Worm (Caenorhabditis elegans) whole organism, young adult: ENCODE data around the gene ZK1307.7.
A peak's percentile ranks its signal among the peaks of the same experiment; 100 is the strongest.

Experiments
- F33H1.4 ChIP-seq: fragments of 200-800 bp; sonication (Bioruptor generic); IDR thresholded peaks from 2 replicates; pipeline ENCODE4 v1.3.6; 2022; ENCODE audit warnings: missing genetic modification reagents, missing genetic modification characterization, missing compliant biosample characterization
- F57A8.1 ChIP-seq: fragments of 200-800 bp; sonication (Bioruptor generic); optimal IDR thresholded peaks from 2 replicates; lab custom pipeline; 2018; ENCODE audit warnings: mild to moderate bottlenecking, missing genetic modification characterization, moderate library complexity, missing compliant biosample characterization
- Y53G8AR.9 ChIP-seq: fragments of 200-800 bp; sonication (Bioruptor generic); conservative IDR thresholded peaks from 2 replicates; pipeline ENCODE4 v1.3.6; 2022; ENCODE audit warnings: missing genetic modification reagents, missing genetic modification characterization, missing compliant biosample characterization
- attf-5 ChIP-seq: fragments of 200-800 bp; sonication (Bioruptor generic); optimal IDR thresholded peaks from 2 replicates; lab custom pipeline; 2018; ENCODE audit warnings: mild to moderate bottlenecking, missing genetic modification characterization, missing compliant biosample characterization
- cebp-1 ChIP-seq, 2 experiments: fragments of 200-800 bp in 1 of 2; sonication (Bioruptor generic) in 1 of 2; sonication (generic microtip) in 1 of 2; IDR thresholded peaks in 1 of 2; optimal IDR thresholded peaks in 1 of 2; 2 replicates each; pipeline versions ENCODE4 v1.3.6 to Lab custom; 2017 to 2022; ENCODE audit warnings: missing compliant biosample characterization in 2 of 2, missing genetic modification characterization in 2 of 2, mild to moderate bottlenecking in 1 of 2, missing genetic modification reagents in 1 of 2, moderate library complexity in 1 of 2
- ceh-27 ChIP-seq: fragments of 200-800 bp; sonication (Bioruptor generic); optimal IDR thresholded peaks from 2 replicates; lab custom pipeline; 2018; ENCODE audit warnings: mild to moderate bottlenecking, missing genetic modification characterization, moderate library complexity, missing compliant biosample characterization
- ceh-79 ChIP-seq: sonication (generic microtip); optimal IDR thresholded peaks from 2 replicates; lab custom pipeline; 2017; ENCODE audit warnings: mild to moderate bottlenecking, missing genetic modification characterization, missing compliant biosample characterization
- chd-7 ChIP-seq: sonication (generic microtip); optimal IDR thresholded peaks from 2 replicates; lab custom pipeline; 2016; ENCODE audit warnings: mild to moderate bottlenecking, missing genetic modification characterization, moderate library complexity, missing compliant biosample characterization
- dox-1 ChIP-seq: fragments of 200-800 bp; sonication (Bioruptor generic); IDR thresholded peaks from 2 replicates; pipeline ENCODE4 v1.3.6; 2022; ENCODE audit warnings: missing genetic modification reagents, missing genetic modification characterization, missing compliant biosample characterization
- egl-18 ChIP-seq: fragments of 200-800 bp; sonication (Bioruptor generic); IDR thresholded peaks from 2 replicates; pipeline ENCODE4 v1.3.6; 2022; ENCODE audit warnings: missing genetic modification reagents, missing genetic modification characterization, missing compliant biosample characterization
- egl-44 ChIP-seq: fragments of 200-800 bp; sonication (Bioruptor generic); IDR thresholded peaks from 2 replicates; pipeline ENCODE4 v1.3.6; 2022; ENCODE audit warnings: missing genetic modification reagents, missing genetic modification characterization, missing compliant biosample characterization
- ekl-4 ChIP-seq: fragments of 200-800 bp; sonication (Bioruptor generic); IDR thresholded peaks from 2 replicates; pipeline ENCODE4 v1.3.6; 2022; ENCODE audit warnings: missing genetic modification reagents, missing genetic modification characterization, missing compliant biosample characterization
- fkh-3 ChIP-seq: sonication (generic microtip); optimal IDR thresholded peaks from 2 replicates; lab custom pipeline; 2016; ENCODE audit warnings: mild to moderate bottlenecking, missing genetic modification characterization, missing compliant biosample characterization
- hlh-26 ChIP-seq: fragments of 200-800 bp; sonication (Bioruptor generic); conservative IDR thresholded peaks from 2 replicates; pipeline ENCODE4 v1.3.6; 2022; ENCODE audit warnings: missing genetic modification reagents, missing genetic modification characterization, missing compliant biosample characterization
- hmg-1.2 ChIP-seq: fragments of 200-800 bp; sonication (Bioruptor generic); IDR thresholded peaks from 2 replicates; pipeline ENCODE4 v1.3.6; 2022; ENCODE audit warnings: missing genetic modification reagents, missing genetic modification characterization, missing compliant biosample characterization
- let-607 ChIP-seq, 2 experiments: fragments of 200-800 bp in 1 of 2; sonication (Bioruptor generic) in 1 of 2; sonication (generic microtip) in 1 of 2; optimal IDR thresholded peaks; 2 replicates each; lab custom pipeline; 2016 to 2018; ENCODE audit warnings: mild to moderate bottlenecking in 2 of 2, missing compliant biosample characterization in 2 of 2, missing genetic modification characterization in 2 of 2, moderate library complexity in 2 of 2, missing genotype in 1 of 2
- lin-40 ChIP-seq: sonication (generic microtip); optimal IDR thresholded peaks from 2 replicates; lab custom pipeline; 2016; ENCODE audit warnings: missing genetic modification characterization, mild to moderate bottlenecking, missing compliant biosample characterization, missing genotype, missing genetic modification reagents
- lsy-27 ChIP-seq: sonication (generic microtip); optimal IDR thresholded peaks from 2 replicates; lab custom pipeline; 2017; ENCODE audit warnings: missing genetic modification characterization, mild to moderate bottlenecking, missing compliant biosample characterization, antibody characterized with exemption, missing genotype, borderline replicate concordance; ENCODE audit not compliant: insufficient read depth
- madf-10 ChIP-seq: sonication (generic microtip); optimal IDR thresholded peaks from 2 replicates; lab custom pipeline; 2016; ENCODE audit warnings: mild to moderate bottlenecking, missing genetic modification characterization, missing compliant biosample characterization
- madf-3 ChIP-seq: fragments of 200-800 bp; sonication (Bioruptor generic); IDR thresholded peaks from 2 replicates; pipeline ENCODE4 v1.3.6; 2022; ENCODE audit warnings: missing genetic modification reagents, missing genetic modification characterization, missing compliant biosample characterization
- madf-8 ChIP-seq: fragments of 200-800 bp; sonication (Bioruptor generic); conservative IDR thresholded peaks from 2 replicates; pipeline ENCODE4 v1.3.6; 2022; ENCODE audit warnings: missing genetic modification reagents, missing genetic modification characterization, missing compliant biosample characterization
- mcd-1 ChIP-seq: fragments of 200-800 bp; sonication (Bioruptor generic); IDR thresholded peaks from 2 replicates; pipeline ENCODE4 v1.3.6; 2022; ENCODE audit warnings: missing genetic modification reagents, missing genetic modification characterization, missing compliant biosample characterization
- mes-4 ChIP-seq: sonication (generic microtip); optimal IDR thresholded peaks from 2 replicates; lab custom pipeline; 2016; ENCODE audit warnings: missing genotype, missing genetic modification characterization, missing compliant biosample characterization
- nfya-2 ChIP-seq: fragments of 200-800 bp; sonication (Bioruptor generic); IDR thresholded peaks from 2 replicates; pipeline ENCODE4 v1.3.6; 2022; ENCODE audit warnings: missing genetic modification reagents, missing genetic modification characterization, missing compliant biosample characterization
- nhr-120 ChIP-seq: fragments of 200-800 bp; sonication (Bioruptor generic); IDR thresholded peaks from 2 replicates; pipeline ENCODE4 v1.3.6; 2022; ENCODE audit warnings: missing genetic modification characterization, missing compliant biosample characterization
- nhr-27 ChIP-seq: fragments of 200-800 bp; sonication (Bioruptor generic); optimal IDR thresholded peaks from 2 replicates; lab custom pipeline; 2018; ENCODE audit warnings: mild to moderate bottlenecking, missing genetic modification characterization, moderate library complexity, missing compliant biosample characterization
- nhr-80 ChIP-seq: sonication (generic microtip); optimal IDR thresholded peaks from 2 replicates; lab custom pipeline; 2016; ENCODE audit warnings: missing genetic modification characterization, missing compliant biosample characterization
- rpc-1 ChIP-seq, 2 experiments: fragments of 150-350 bp in 1 of 2; sonication (generic microtip) in 1 of 2; optimal IDR thresholded peaks; 2 replicates each; lab custom pipeline; 2014 to 2018; ENCODE audit warnings: missing biosample characterization in 1 of 2, missing genetic modification characterization in 1 of 2, missing genetic modification reagents in 1 of 2, missing genotype in 1 of 2
- sdz-38 ChIP-seq: sonication (generic microtip); optimal IDR thresholded peaks from 2 replicates; lab custom pipeline; 2016; ENCODE audit warnings: missing genotype, missing genetic modification characterization, missing compliant biosample characterization
- snpc-1.1 ChIP-seq: sonication (generic microtip); optimal IDR thresholded peaks from 2 replicates; lab custom pipeline; 2017; ENCODE audit warnings: missing genetic modification characterization, mild to moderate bottlenecking, missing compliant biosample characterization, antibody characterized with exemption, moderate library complexity, missing genotype, missing genetic modification reagents; ENCODE audit not compliant: insufficient read depth
- somi-1 ChIP-seq: fragments of 200-800 bp; sonication (Bioruptor generic); optimal IDR thresholded peaks from 2 replicates; lab custom pipeline; 2018; ENCODE audit warnings: mild to moderate bottlenecking, missing genetic modification characterization, missing compliant biosample characterization
- tbp1 ChIP-seq: fragments of 200-800 bp; sonication (Bioruptor generic); optimal IDR thresholded peaks from 2 replicates; lab custom pipeline; 2018; ENCODE audit warnings: mild to moderate bottlenecking, missing genetic modification characterization, missing compliant biosample characterization
- tlf-1 ChIP-seq: fragments of 200-800 bp; sonication (Bioruptor generic); optimal IDR thresholded peaks from 2 replicates; lab custom pipeline; 2018; ENCODE audit warnings: mild to moderate bottlenecking, missing genetic modification characterization, missing compliant biosample characterization

Gene ZK1307.7

ce11 chrII:9653679-9654078, 17.3 kb downstream of the ZK1307.7 start, which contains the start of gene ZK1307.2:
TSS of gene ZK1307.2 (minus strand) at chrII:9653952.
- TF ChIP-seq madf-10 (tag; lab: Kevin White, UChicago) (no peak), tbp1 (no peak), ceh-79 (no peak), nfya-2 (GFP tag; lab: Robert Waterston, UW) (no peak), rpc-1 (optimal IDR thresholded peaks at IDR 0.05; lab: Kevin White, UChicago) (no peak), rpc-1 (tag; optimal IDR thresholded peaks at IDR 0.05; lab: Kevin White, UChicago) (no peak), F57A8.1 (GFP tag; lab: Kevin White, UChicago) (no peak), snpc-1.1 (tag; lab: Kevin White, UChicago) (no peak), attf-5 (no peak), Y53G8AR.9 (GFP tag; lab: Robert Waterston, UW) (no peak), madf-8 (GFP tag; lab: Robert Waterston, UW) (no peak)

ce11 chrII:9655530-9656139, 19.2 kb downstream of the ZK1307.7 start, which contains the start of gene ZK1307.1:
TSS of gene ZK1307.1 (minus strand) at chrII:9655580.
- TF ChIP-seq mes-4 (no peak), tlf-1 (no peak), rpc-1 (optimal IDR thresholded peaks at IDR 0.05; lab: Kevin White, UChicago) (no peak), rpc-1 (tag; optimal IDR thresholded peaks at IDR 0.05; lab: Kevin White, UChicago) (no peak), nhr-120 (GFP tag; lab: Robert Waterston, UW) (no peak), dox-1 (no peak)

ce11 chrII:9656210-9656755, 19.9 kb downstream of the ZK1307.7 start, which contains the start of gene gstk-1:
TSS of gene gstk-1 (plus strand) at chrII:9656705.
- TF ChIP-seq egl-44 (GFP tag; lab: Robert Waterston, UW), result no peak
- TF ChIP-seq mcd-1, result no peak
- no peak for TF ChIP-seq nhr-27
- no peak for TF ChIP-seq egl-18 (GFP tag; lab: Robert Waterston, UW)
- no peak for TF ChIP-seq hlh-26
- no peak for TF ChIP-seq cebp-1 (GFP tag; IDR thresholded peaks at IDR 0.05; lab: Robert Waterston, UW)
- TF ChIP-seq cebp-1 (tag; optimal IDR thresholded peaks at IDR 0.05; lab: Kevin White, UChicago), result no peak
- TF ChIP-seq let-607 (tag; optimal IDR thresholded peaks at IDR 0.05; lab: Kevin White, UChicago), result no peak
- TF ChIP-seq nhr-80, result peak; percentile 53
- no peak for TF ChIP-seq lsy-27 (tag; lab: Kevin White, UChicago)
- TF ChIP-seq sdz-38 (tag; lab: Kevin White, UChicago), result no peak
- no peak for TF ChIP-seq ceh-27
- TF ChIP-seq lin-40 (tag; lab: Kevin White, UChicago), result peak; percentile 17
- TF ChIP-seq fkh-3 (tag; lab: Kevin White, UChicago), result no peak
- no peak for TF ChIP-seq chd-7 (tag; lab: Kevin White, UChicago)
- TF ChIP-seq hmg-1.2 (GFP tag; lab: Robert Waterston, UW), result peak; percentile 26; the same call in 1 of the 2 replicates
- TF ChIP-seq ekl-4 (GFP tag; lab: Robert Waterston, UW), result no peak
- no peak for TF ChIP-seq F33H1.4 (GFP tag; lab: Robert Waterston, UW)
- TF ChIP-seq Y53G8AR.9 (GFP tag; lab: Robert Waterston, UW), result no peak
- no peak for TF ChIP-seq madf-3 (GFP tag; lab: Robert Waterston, UW)
- TF ChIP-seq nfya-2 (GFP tag; lab: Robert Waterston, UW), result no peak
- TF ChIP-seq somi-1 (GFP tag; lab: Kevin White, UChicago), result no peak
